Worm (Caenorhabditis elegans) whole organism, early embryonic: Measurements from ENCODE around the gene C25F9.12.

ENCODE experiments used
- B0310.2 ChIP-seq: sonication (generic microtip); optimal IDR thresholded peaks from 2 replicates; lab custom pipeline; 2016; ENCODE audit warnings: mild to moderate bottlenecking, missing genetic modification characterization, missing compliant biosample characterization
- F13C5.2 ChIP-seq: sonication (generic microtip); optimal IDR thresholded peaks from 2 replicates; lab custom pipeline; 2017; ENCODE audit warnings: mild to moderate bottlenecking, missing genetic modification characterization, inconsistent platforms, missing compliant biosample characterization
- aly-1 ChIP-seq: sonication (generic microtip); optimal IDR thresholded peaks from 2 replicates; lab custom pipeline; 2016; ENCODE audit warnings: missing genetic modification characterization, missing compliant biosample characterization
- ama-1 ChIP-seq: fragments of 150-350 bp; optimal IDR thresholded peaks from 2 replicates; lab custom pipeline; 2014
- ceh-13 ChIP-seq: fragments of 200-800 bp; sonication (Bioruptor generic); optimal IDR thresholded peaks from 2 replicates; lab custom pipeline; 2018; ENCODE audit warnings: mild to moderate bottlenecking, missing genetic modification characterization, missing compliant biosample characterization
- ceh-36 ChIP-seq: sonication (generic microtip); optimal IDR thresholded peaks from 2 replicates; lab custom pipeline; 2016; ENCODE audit warnings: missing genetic modification characterization, inconsistent platforms, missing compliant biosample characterization
- ets-7 ChIP-seq: sonication (generic microtip); optimal IDR thresholded peaks from 2 replicates; lab custom pipeline; 2016; ENCODE audit warnings: missing genotype, missing genetic modification characterization, missing compliant biosample characterization
- flt-1 ChIP-seq: fragments of 200-800 bp; sonication (Bioruptor generic); IDR thresholded peaks from 2 replicates; pipeline ENCODE4 v1.3.6; 2022; ENCODE audit warnings: missing genetic modification characterization, missing compliant biosample characterization
- hmbx-1 ChIP-seq: sonication (generic microtip); optimal IDR thresholded peaks from 2 replicates; lab custom pipeline; 2016; ENCODE audit warnings: mild to moderate bottlenecking, missing genetic modification characterization, missing compliant biosample characterization
- hmg-4 ChIP-seq: fragments of 200-800 bp; sonication (Bioruptor generic); optimal IDR thresholded peaks from 2 replicates; lab custom pipeline; 2018; ENCODE audit warnings: mild to moderate bottlenecking, missing genetic modification characterization, missing compliant biosample characterization
- hnd-1 ChIP-seq: sonication (generic microtip); optimal IDR thresholded peaks from 2 replicates; lab custom pipeline; 2016; ENCODE audit warnings: missing genetic modification characterization, missing compliant biosample characterization
- pes-1 ChIP-seq: fragments of 200-800 bp; sonication (Bioruptor generic); IDR thresholded peaks from 2 replicates; pipeline ENCODE4 v1.3.6; 2022; ENCODE audit warnings: missing genetic modification reagents, missing genetic modification characterization, missing compliant biosample characterization
- scrt-1 ChIP-seq: fragments of 200-800 bp; sonication (Bioruptor generic); IDR thresholded peaks from 2 replicates; pipeline ENCODE4 v1.3.6; 2022; ENCODE audit warnings: missing genetic modification characterization, missing compliant biosample characterization
- sea-1 ChIP-seq: fragments of 200-800 bp; sonication (Bioruptor generic); conservative IDR thresholded peaks from 2 replicates; pipeline ENCODE4 v1.3.6; 2022; ENCODE audit warnings: missing genetic modification characterization, missing compliant biosample characterization
- tbx-11 ChIP-seq: fragments of 200-800 bp; sonication (Bioruptor generic); IDR thresholded peaks from 2 replicates; pipeline ENCODE4 v1.3.6; 2022; ENCODE audit warnings: missing genetic modification characterization, missing compliant biosample characterization
- tbx-37 ChIP-seq: fragments of 200-800 bp; sonication (Bioruptor generic); conservative IDR thresholded peaks from 2 replicates; pipeline ENCODE4 v1.3.6; 2022; ENCODE audit warnings: missing genetic modification reagents, missing genetic modification characterization, missing compliant biosample characterization
- tra-4 ChIP-seq: sonication (generic microtip); optimal IDR thresholded peaks from 2 replicates; lab custom pipeline; 2017; ENCODE audit warnings: missing genetic modification characterization, missing compliant biosample characterization

Gene C25F9.12

ce11 chrV:19417836-19418235, 15.1 kb upstream of the C25F9.12 start, which contains the start of gene C25F9.15:
Gene C25F9.15 (plus strand): TSS chrV:19418136.
- TF ChIP-seq hnd-1: no peak
- TF ChIP-seq scrt-1 (GFP tag; lab: Robert Waterston, UW): no peak
- no peak for TF ChIP-seq F13C5.2 (tag; lab: Kevin White, UChicago)
- TF ChIP-seq sea-1 (GFP tag; lab: Robert Waterston, UW): no peak

DNA sequence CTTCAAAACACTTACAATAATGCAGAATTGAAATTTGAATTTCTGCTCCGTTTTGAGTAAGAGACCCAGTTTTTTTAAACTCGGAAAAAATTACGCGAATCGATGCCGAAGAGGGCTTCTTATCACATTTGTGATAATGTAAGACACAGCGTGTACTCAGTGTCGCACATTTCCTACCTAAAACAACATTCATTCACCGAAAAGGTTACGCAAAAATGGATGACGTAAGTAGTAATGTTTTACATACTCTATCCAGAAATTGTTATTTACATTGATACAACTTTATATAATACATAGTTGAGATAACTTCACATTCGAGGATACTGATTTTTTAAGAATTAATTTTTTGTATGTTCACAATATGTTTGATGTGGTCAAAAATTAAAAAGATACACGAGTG, 13.7 kb upstream of the C25F9.12 start, which contains the start of the genes C25F9.4 and C25F9.9:
Gene C25F9.4, minus strand, starts transcription at position 101 of the 400 bp plus-strand sequence.
Gene C25F9.9, plus strand, starts transcription at position 137 of the 400 bp plus-strand sequence.
- TF ChIP-seq pes-1 (GFP tag; lab: Robert Waterston, UW): no peak
- TF ChIP-seq hmg-4 (GFP tag; lab: Kevin White, UChicago): no peak
- TF ChIP-seq ama-1 (lab: Kevin White, UChicago): no peak
- TF ChIP-seq B0310.2 (tag; lab: Kevin White, UChicago): no peak

DNA sequence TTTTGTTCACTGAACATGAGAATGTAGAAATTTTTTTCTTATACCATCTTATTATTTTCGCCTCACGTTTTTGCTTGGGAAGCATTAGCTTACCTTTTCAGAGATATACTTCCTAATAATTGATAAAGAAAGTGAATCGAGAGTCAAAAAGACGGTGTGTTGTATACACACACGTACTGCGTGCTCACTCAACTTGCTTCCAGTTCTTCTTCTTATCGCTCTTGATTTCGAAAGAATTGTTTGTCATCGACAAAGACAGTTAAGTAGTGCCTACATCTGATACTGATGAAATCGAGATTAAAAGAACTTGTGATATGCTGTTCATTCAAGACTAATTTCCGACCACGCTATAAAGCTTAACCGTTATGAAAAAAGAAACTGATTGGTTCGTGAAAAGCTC, 7.9 kb upstream of the C25F9.12 start, which contains the start of gene C25F9.5:
Gene C25F9.5, minus strand, starts transcription at position 195 of the 400 bp plus-strand sequence.
- no peak for TF ChIP-seq hnd-1
- TF ChIP-seq ama-1 (lab: Kevin White, UChicago): no peak
- TF ChIP-seq ceh-36 (tag; lab: Kevin White, UChicago): no peak
- no peak for TF ChIP-seq sea-1 (GFP tag; lab: Robert Waterston, UW)
- TF ChIP-seq F13C5.2 (tag; lab: Kevin White, UChicago): no peak
- TF ChIP-seq ets-7 (tag; lab: Kevin White, UChicago): no peak
- TF ChIP-seq ceh-13: no peak
- no peak for TF ChIP-seq hmbx-1
- TF ChIP-seq hmg-4 (GFP tag; lab: Kevin White, UChicago): no peak
- no peak for TF ChIP-seq pes-1 (GFP tag; lab: Robert Waterston, UW)

DNA sequence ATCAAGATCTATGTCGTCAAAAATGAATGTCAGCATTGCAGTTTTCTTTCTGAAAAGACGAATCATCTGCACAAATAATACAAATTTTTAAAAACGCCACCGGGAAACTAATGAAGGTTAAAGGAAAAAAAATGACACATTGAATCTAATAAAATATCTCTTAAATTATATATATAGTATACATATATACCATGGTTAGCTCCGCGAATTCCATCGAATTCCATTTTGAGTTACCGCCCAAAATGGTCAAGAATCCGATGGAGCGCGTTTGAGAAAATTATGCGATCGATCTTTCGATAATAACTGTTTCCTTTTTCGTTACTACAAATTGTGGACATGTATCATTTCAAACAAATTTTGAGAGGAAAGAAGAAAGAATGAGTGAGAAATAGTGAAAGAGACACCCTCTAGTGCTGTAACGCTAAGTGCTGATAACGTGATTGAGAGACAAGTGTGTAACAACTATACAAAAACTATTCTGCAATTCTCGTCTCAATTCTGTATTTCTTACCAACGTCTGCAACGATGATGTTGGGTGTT, 2.6 kb upstream of the C25F9.12 start, which contains the start of the genes C25F9.6 and C25F9.10:
Gene C25F9.6, minus strand, starts transcription at position 51 of the 540 bp plus-strand sequence.
Gene C25F9.10, plus strand, starts transcription at position 454 of the 540 bp plus-strand sequence.
- TF ChIP-seq scrt-1 (GFP tag; lab: Robert Waterston, UW) (no peak), B0310.2 (tag; lab: Kevin White, UChicago) (no peak), ets-7 (tag; lab: Kevin White, UChicago) (no peak), aly-1 (no peak), F13C5.2 (tag; lab: Kevin White, UChicago) (no peak), tra-4 (tag; lab: Kevin White, UChicago) (no peak), tbx-11 (GFP tag; lab: Robert Waterston, UW) (no peak), tbx-37 (GFP tag; lab: Robert Waterston, UW) (no peak), hmbx-1 (no peak), hmg-4 (GFP tag; lab: Kevin White, UChicago) (no peak), pes-1 (GFP tag; lab: Robert Waterston, UW) (no peak), sea-1 (GFP tag; lab: Robert Waterston, UW) (no peak), hnd-1 (no peak), ceh-13 (no peak), ama-1 (lab: Kevin White, UChicago) (no peak), ceh-36 (tag; lab: Kevin White, UChicago) (no peak), flt-1 (GFP tag; lab: Robert Waterston, UW) (no peak)

ce11 chrV:19403619-19404018, 864 bp upstream of the C25F9.12 start:
- TF ChIP-seq tbx-11 (GFP tag; lab: Robert Waterston, UW) (no peak), sea-1 (GFP tag; lab: Robert Waterston, UW) (no peak), B0310.2 (tag; lab: Kevin White, UChicago) (no peak), ceh-36 (tag; lab: Kevin White, UChicago) (no peak), F13C5.2 (tag; lab: Kevin White, UChicago) (no peak), aly-1 (no peak)

DNA sequence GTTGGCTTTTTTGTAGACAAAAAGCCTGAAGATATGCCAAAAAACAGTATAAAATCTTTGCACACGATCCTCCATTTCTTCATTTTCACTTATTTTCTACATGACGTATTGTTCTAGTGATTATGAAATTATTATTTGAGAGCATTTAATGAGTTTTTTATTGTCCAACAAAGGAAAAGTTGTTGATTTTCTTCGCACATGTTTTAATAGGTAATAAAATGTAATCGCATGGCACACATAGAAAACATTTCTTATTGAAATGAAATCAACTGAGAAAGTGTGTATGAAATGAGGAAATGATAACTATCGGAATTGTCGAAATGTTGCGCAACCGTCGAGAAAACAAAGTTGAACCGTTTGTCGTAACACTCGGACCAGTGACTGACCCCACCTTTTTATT, 1.3 kb downstream of the C25F9.12 start:
- TF ChIP-seq flt-1 (GFP tag; lab: Robert Waterston, UW) (no peak), tbx-11 (GFP tag; lab: Robert Waterston, UW) (no peak), B0310.2 (tag; lab: Kevin White, UChicago) (no peak), tra-4 (tag; lab: Kevin White, UChicago) (no peak), hnd-1 (no peak)

DNA sequence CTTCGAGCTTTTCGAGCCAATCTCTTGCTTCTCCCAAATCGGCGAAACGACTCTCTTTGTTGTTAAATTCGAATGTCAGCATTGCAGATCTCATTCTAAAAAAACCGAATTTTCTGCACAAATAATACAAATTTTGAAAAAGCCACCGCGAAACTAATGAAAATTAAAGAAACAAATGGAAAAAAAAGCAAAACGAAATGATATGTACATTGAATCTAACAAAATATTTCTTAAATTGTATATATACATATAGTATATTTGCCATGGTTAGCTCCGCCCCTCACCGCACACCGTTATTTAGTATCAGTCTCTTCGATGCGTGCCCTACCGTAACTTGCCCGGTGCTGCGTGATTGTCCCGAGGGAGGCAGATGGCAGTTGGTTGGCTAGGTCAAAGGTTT, 2.1 kb downstream of the C25F9.12 start, which contains the start of gene srw-86:
Gene srw-86, minus strand, starts transcription at position 101 of the 400 bp plus-strand sequence.
- TF ChIP-seq pes-1 (GFP tag; lab: Robert Waterston, UW) (no peak), hmbx-1 (no peak), F13C5.2 (tag; lab: Kevin White, UChicago) (no peak)

DNA sequence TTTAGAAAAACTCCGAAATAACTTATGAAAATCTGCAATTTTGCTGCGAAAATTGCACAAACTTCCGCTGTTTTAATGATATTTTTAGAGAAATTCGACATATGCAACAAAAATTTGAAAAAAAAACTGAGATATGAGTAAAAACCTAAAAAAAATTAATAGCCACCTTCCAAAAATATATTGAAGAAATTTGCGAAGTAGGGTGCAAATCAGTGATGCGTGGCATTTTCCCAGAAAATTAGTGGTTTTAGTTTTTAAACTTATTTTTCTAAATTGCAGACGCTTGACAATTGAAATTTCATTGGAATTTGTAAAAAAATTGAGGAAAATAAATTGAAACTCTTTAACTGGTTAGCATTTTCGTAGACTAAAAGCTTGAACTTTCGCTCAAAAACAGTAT, 3.9 kb downstream of the C25F9.12 start, which contains the start of gene C25F9.13:
Gene C25F9.13, minus strand, starts transcription at position 101 of the 400 bp plus-strand sequence.
- TF ChIP-seq aly-1 (no peak), tbx-11 (GFP tag; lab: Robert Waterston, UW) (no peak), ets-7 (tag; lab: Kevin White, UChicago) (no peak), tbx-37 (GFP tag; lab: Robert Waterston, UW) (no peak), ceh-36 (tag; lab: Kevin White, UChicago) (no peak), sea-1 (GFP tag; lab: Robert Waterston, UW) (no peak), B0310.2 (tag; lab: Kevin White, UChicago) (no peak), scrt-1 (GFP tag; lab: Robert Waterston, UW) (no peak), hmg-4 (GFP tag; lab: Kevin White, UChicago) (no peak), ama-1 (lab: Kevin White, UChicago) (no peak), ceh-13 (no peak), flt-1 (GFP tag; lab: Robert Waterston, UW) (no peak), F13C5.2 (tag; lab: Kevin White, UChicago) (no peak), tra-4 (tag; lab: Kevin White, UChicago) (no peak)
